Fruit fly (Drosophila melanogaster): ENCODE data around the gene CG10943.

- TF ChIP-seq usp (GFP tag; optimal IDR thresholded peaks at IDR 0.05) (no peak), psq (optimal IDR thresholded peaks at IDR 0.05) (no peak), EcR (GFP tag; optimal IDR thresholded peaks at IDR 0.05) (no peak)
Measured at dm6 chr3L:12827705-12828104, 35.0 kb downstream of the CG10943 start.

Data from whole organism.